Fruit fly (Drosophila melanogaster): Measurements from ENCODE around the gene Ptth.

DNA sequence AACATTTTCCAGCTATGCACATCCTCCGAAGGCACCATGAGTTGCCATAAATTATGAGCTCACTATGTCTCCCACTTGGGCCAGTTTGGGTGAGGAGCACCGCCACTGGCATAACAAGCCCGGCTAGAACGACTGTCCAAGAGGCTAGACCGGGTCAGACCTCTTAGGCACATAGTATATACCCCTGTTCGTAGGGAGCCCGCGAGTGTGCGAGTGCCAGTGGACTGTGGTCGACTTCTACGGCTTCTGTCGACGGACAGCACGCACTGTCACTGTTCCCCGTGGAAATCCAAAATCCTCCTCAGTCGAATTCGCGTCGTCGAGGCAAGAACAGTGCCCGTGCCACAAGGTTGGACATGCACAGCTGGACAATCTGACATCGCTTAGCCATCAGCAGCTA lies 490 bp upstream of the Ptth start, which contains the start of gene Pph13:
- no peak for TF ChIP-seq toe (GFP tag; optimal IDR thresholded peaks at IDR 0.05)
- no peak for TF ChIP-seq pad (GFP tag; optimal IDR thresholded peaks at IDR 0.05)
- no peak for TF ChIP-seq cnc (optimal IDR thresholded peaks at IDR 0.05)
- no peak for TF ChIP-seq CG1620 (GFP tag; optimal IDR thresholded peaks at IDR 0.05)
- no peak for TF ChIP-seq bab1 (GFP tag; optimal IDR thresholded peaks at IDR 0.05)
- no peak for TF ChIP-seq kay (GFP tag; ENCODE audit: borderline replicate concordance)
- no peak for TF ChIP-seq CG12768 (GFP tag; optimal IDR thresholded peaks at IDR 0.05)

Measured in whole organism, adult.